Worm (Caenorhabditis elegans): Measurements from ENCODE around the gene Y6D1A.1.
A peak's percentile ranks its signal among the peaks of the same experiment; 100 is the strongest.

Gene Y6D1A.1

ce11 chrII:11794392-11794791 is 29.0 kb downstream of the Y6D1A.1 start:
- TF ChIP-seq nhr-6 (tag; optimal IDR thresholded peaks at IDR 0.05) (peak; percentile 3), jun-1 (tag; optimal IDR thresholded peaks at IDR 0.05) (no peak)

- TF ChIP-seq ctbp-1 (GFP tag; IDR thresholded peaks at IDR 0.05) (no peak), mes-2 (tag; optimal IDR thresholded peaks at IDR 0.05; ENCODE audit: poor library complexity, severe bottlenecking) (no peak), nhr-25 (tag; optimal IDR thresholded peaks at IDR 0.05; ENCODE audit: borderline replicate concordance, insufficient read depth) (no peak), ceh-62 (tag; optimal IDR thresholded peaks at IDR 0.05) (no peak), ZK337.2 (GFP tag; IDR thresholded peaks at IDR 0.05) (no peak), fos-1 (tag; optimal IDR thresholded peaks at IDR 0.05) (no peak), mxl-3 (GFP tag; optimal IDR thresholded peaks at IDR 0.05) (no peak), ceh-44 (GFP tag; IDR thresholded peaks at IDR 0.05) (no peak), egl-27 (tag; optimal IDR thresholded peaks at IDR 0.05) (no peak), Y48G9A.11 (GFP tag; IDR thresholded peaks at IDR 0.05) (no peak), unc-39 (tag; optimal IDR thresholded peaks at IDR 0.05) (no peak), nhr-10 (tag; optimal IDR thresholded peaks at IDR 0.05) (no peak), nhr-42 (GFP tag; IDR thresholded peaks at IDR 0.05) (no peak), Y75B8A.6 (GFP tag; IDR thresholded peaks at IDR 0.05) (no peak), nhr-41 (GFP tag; IDR thresholded peaks at IDR 0.05) (no peak), mdl-1 (tag; optimal IDR thresholded peaks at IDR 0.05) (no peak), hmg-1.1 (GFP tag; IDR thresholded peaks at IDR 0.05) (no peak), dpl-1 (GFP tag; optimal IDR thresholded peaks at IDR 0.05) (no peak)
Measured at ce11 chrII:11790458-11790857, 33.0 kb downstream of the Y6D1A.1 start, which contains the start of gene F43G6.4. F43G6.4 (plus strand) TSS chrII:11790758.

- TF ChIP-seq ceh-20 (GFP tag; IDR thresholded peaks at IDR 0.05) (no peak), nhr-76 (tag; optimal IDR thresholded peaks at IDR 0.05) (no peak), dve-1 (tag; optimal IDR thresholded peaks at IDR 0.05; ENCODE audit: insufficient read depth) (no peak), dpl-1 (GFP tag; optimal IDR thresholded peaks at IDR 0.05) (no peak), ceh-82 (tag; optimal IDR thresholded peaks at IDR 0.05) (no peak), nhr-6 (tag; optimal IDR thresholded peaks at IDR 0.05) (peak; percentile 92)
Measured at ce11 chrII:11788025-11788424, 35.4 kb downstream of the Y6D1A.1 start.

- TF ChIP-seq daf-19 (GFP tag; conservative IDR thresholded peaks at IDR 0.05) (no peak), F49E8.2 (tag; optimal IDR thresholded peaks at IDR 0.05; ENCODE audit: borderline replicate concordance) (peak; percentile 90), nhr-28 (tag; optimal IDR thresholded peaks at IDR 0.05) (no peak), Y48G9A.11 (GFP tag; IDR thresholded peaks at IDR 0.05) (peak; percentile 73), nhr-111 (GFP tag; optimal IDR thresholded peaks at IDR 0.05) (no peak), mes-2 (tag; optimal IDR thresholded peaks at IDR 0.05; ENCODE audit: poor library complexity, severe bottlenecking) (peak; percentile 50), egl-27 (tag; optimal IDR thresholded peaks at IDR 0.05) (no peak), unc-130 (GFP tag; optimal IDR thresholded peaks at IDR 0.05) (peak; percentile 87), ceh-44 (GFP tag; IDR thresholded peaks at IDR 0.05) (peak; percentile 75; the same call in 1 of the 2 replicates), egl-43 (GFP tag; IDR thresholded peaks at IDR 0.05) (no peak), lsy-2 (tag; optimal IDR thresholded peaks at IDR 0.05) (peak in 1 of 2 experiments; percentile 94), duxl-1 (tag; optimal IDR thresholded peaks at IDR 0.05; ENCODE audit: poor library complexity) (peak; percentile 19), lin-38 (GFP tag; IDR thresholded peaks at IDR 0.05) (peak; percentile 98), ZK546.5 (tag; optimal IDR thresholded peaks at IDR 0.05) (no peak), F10B5.3 (tag; optimal IDR thresholded peaks at IDR 0.05) (no peak), snpc-1.2 (GFP tag; IDR thresholded peaks at IDR 0.05) (peak; percentile 46; the same call in 1 of the 2 replicates)
Measured at ce11 chrII:11782493-11782892, 40.9 kb downstream of the Y6D1A.1 start, which contains the start of gene F43G6.16. F43G6.16 (minus strand) TSS chrII:11782633.
